Fruit fly (Drosophila melanogaster) whole organism, embryonic: ENCODE measurements around the gene CG8349.

Experiments used
- CG8359 ChIP-seq: fragments of 200-800 bp; sonication (Bioruptor generic); optimal IDR thresholded peaks from 2 replicates; lab custom pipeline; 2017; ENCODE audit warnings: missing biosample characterization, mild to moderate bottlenecking, missing genetic modification characterization, borderline replicate concordance
- her ChIP-seq: fragments of 200-800 bp; sonication (Bioruptor generic); optimal IDR thresholded peaks from 2 replicates; lab custom pipeline; 2016; ENCODE audit warnings: missing biosample characterization, missing genetic modification characterization
- maf-S ChIP-seq: fragments of 200-800 bp; sonication (Bioruptor generic); optimal IDR thresholded peaks from 2 replicates; lab custom pipeline; 2016; ENCODE audit warnings: missing biosample characterization, missing genetic modification characterization
- mam ChIP-seq: fragments of 200-800 bp; sonication (Bioruptor generic); optimal IDR thresholded peaks from 3 replicates; lab custom pipeline; 2016; ENCODE audit warnings: missing biosample characterization, missing genetic modification characterization

DNA sequence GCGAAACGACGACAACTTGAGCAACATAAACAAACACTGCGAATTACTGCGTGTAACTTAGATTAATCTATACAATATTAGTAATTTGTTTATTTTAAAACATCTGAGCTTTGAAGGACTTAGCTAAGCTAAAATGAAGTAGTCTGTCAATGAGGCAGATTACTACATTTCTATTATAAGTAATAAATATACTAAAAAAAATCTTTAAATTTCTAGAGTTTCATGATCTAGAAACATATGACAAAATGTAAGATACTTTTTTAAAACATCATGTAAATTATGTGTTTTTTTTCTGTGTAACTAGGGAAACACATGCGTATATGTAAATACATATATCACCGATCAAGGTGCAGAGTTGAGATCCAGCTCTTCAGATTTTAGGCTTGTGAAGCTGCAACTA, 50.4 kb downstream of the CG8349 start:
- TF ChIP-seq maf-S (no peak), mam (GFP tag; lab: Kevin White, UChicago) (no peak), her (GFP tag; lab: Kevin White, UChicago) (no peak), CG8359 (peak; percentile 9)
